Worm (Caenorhabditis elegans): ENCODE results near the gene frpr-18.
A peak's percentile ranks its signal among the peaks of the same experiment; 100 is the strongest.

- peak; percentile 72 for TF ChIP-seq pqm-1 (tag; optimal IDR thresholded peaks at IDR 0.05)
- no peak for TF ChIP-seq ceh-82 (tag; optimal IDR thresholded peaks at IDR 0.05)
- no peak for TF ChIP-seq zag-1 (tag; optimal IDR thresholded peaks at IDR 0.05)
- no peak for TF ChIP-seq rbr-2 (tag; optimal IDR thresholded peaks at IDR 0.05)
- TF ChIP-seq unc-62 (GFP tag; optimal IDR thresholded peaks at IDR 0.05 in 1 of 2): no peak
- TF ChIP-seq unc-62 (tag; optimal IDR thresholded peaks at IDR 0.05): no peak
- no peak for TF ChIP-seq mdl-1 (tag; optimal IDR thresholded peaks at IDR 0.05)
- no peak for TF ChIP-seq ama-1 (optimal IDR thresholded peaks at IDR 0.05)
- TF ChIP-seq ces-1 (GFP tag; optimal IDR thresholded peaks at IDR 0.05): no peak
Observed at ce11 chrV:6881735-6882134, 11.6 kb downstream of the frpr-18 start.

All from whole organism, L4 larva.